Fruit fly (Drosophila melanogaster): ENCODE measurements around the gene CG16964.
A peak's percentile ranks its signal among the peaks of the same experiment; 100 is the strongest.
"Not testable (repeated sequence)": the region's sequence is repeated elsewhere in the genome, so short reads cannot be mapped to it uniquely, and the experiment has no call there.

CG16964 gene

DNA sequence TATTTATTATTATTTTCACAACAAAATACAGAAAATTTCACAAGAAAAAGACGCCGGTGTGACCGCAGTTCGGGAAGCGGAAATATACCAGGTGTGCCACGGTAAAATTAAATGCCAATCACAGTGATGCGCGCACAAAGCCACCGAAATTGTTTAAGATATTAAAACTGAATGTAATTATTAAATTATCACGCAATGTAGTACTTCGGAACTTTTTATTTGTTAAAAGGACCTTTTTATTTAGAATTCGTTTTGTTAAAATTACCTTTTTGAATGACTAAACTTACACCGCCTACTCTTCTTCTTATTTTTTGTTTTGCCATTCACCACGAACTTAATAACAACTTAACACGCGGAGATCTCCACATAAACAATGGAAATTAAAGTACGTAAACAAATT, 40.2 kb downstream of the CG16964 start, which contains the start of the genes CG6686 and CG34163:
CG6686 (minus strand) TSS at position 95 of the 400 bp plus-strand sequence.
CG34163 (plus strand) TSS at position 326 of the 400 bp plus-strand sequence.
- TF ChIP-seq HLH106 (tag; optimal IDR thresholded peaks at IDR 0.05): peak; percentile 47
- peak; percentile 45 for TF ChIP-seq psq (GFP tag; optimal IDR thresholded peaks at IDR 0.05)
- TF ChIP-seq Jra (GFP tag; optimal IDR thresholded peaks at IDR 0.05): no peak
- TF ChIP-seq OdsH (GFP tag; optimal IDR thresholded peaks at IDR 0.05): peak; percentile 50
- TF ChIP-seq Myc (optimal IDR thresholded peaks at IDR 0.05): peak; percentile 77
- TF ChIP-seq Vsx2 (GFP tag; optimal IDR thresholded peaks at IDR 0.05; ENCODE audit: partially characterized antibody): no peak
- no peak for TF ChIP-seq sage (GFP tag; optimal IDR thresholded peaks at IDR 0.05)
- no peak for TF ChIP-seq h (GFP tag; optimal IDR thresholded peaks at IDR 0.05)
- TF ChIP-seq GATAd (GFP tag; optimal IDR thresholded peaks at IDR 0.05): peak; percentile 19
- no peak for TF ChIP-seq Rel (GFP tag; optimal IDR thresholded peaks at IDR 0.05)
- TF ChIP-seq Rel (tag; optimal IDR thresholded peaks at IDR 0.05): peak; percentile 15
- peak; percentile 59 for TF ChIP-seq ey (GFP tag; optimal IDR thresholded peaks at IDR 0.05)
- TF ChIP-seq CG9705 (GFP tag; optimal IDR thresholded peaks at IDR 0.05): no peak

DNA sequence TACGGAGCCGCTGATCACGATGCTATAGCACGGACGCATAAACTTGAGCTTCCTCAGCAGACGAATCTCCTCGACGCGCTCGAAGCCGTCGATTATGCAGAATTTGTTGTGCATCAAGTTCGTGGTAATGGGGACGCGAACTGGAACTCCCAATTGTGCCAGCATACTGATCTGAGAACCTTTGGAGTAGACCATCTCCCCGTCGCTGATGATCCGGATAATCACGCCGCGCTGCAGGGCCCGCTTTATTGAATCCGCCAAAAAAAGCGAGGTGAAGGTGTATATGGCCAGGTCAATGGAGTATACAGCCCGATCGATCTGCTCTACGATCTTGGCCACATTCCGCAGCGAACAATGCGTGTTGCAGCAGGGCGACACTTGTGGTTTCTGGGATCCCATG, 41.5 kb downstream of the CG16964 start:
- TF ChIP-seq rgr (GFP tag; optimal IDR thresholded peaks at IDR 0.05): no peak

DNA sequence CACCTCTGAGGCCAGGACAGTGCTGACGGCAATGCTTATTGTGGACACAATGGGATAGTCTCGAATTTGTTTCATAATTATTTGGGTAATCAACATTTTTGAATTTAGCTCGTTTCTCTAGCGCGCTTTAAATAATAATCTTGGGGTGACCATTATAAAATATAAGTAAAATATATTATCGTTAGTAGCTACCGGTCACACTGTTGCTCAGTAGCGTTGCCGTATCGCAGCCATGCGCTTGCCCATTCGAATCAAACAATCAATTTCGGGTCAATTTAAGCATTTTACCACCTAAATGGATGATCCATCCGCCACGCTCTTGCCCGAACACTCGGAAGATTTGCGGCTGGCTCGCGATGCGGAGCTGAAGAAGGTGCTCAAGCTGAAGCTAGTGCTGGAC, 42.0 kb downstream of the CG16964 start, which contains the start of the genes zuc and dgt2:
zuc (minus strand) TSS at position 154 of the 400 bp plus-strand sequence.
dgt2 (plus strand) TSS at position 208 of the 400 bp plus-strand sequence.
- no peak for TF ChIP-seq sv (GFP tag; optimal IDR thresholded peaks at IDR 0.05)
- TF ChIP-seq woc (GFP tag; optimal IDR thresholded peaks at IDR 0.05): no peak

DNA sequence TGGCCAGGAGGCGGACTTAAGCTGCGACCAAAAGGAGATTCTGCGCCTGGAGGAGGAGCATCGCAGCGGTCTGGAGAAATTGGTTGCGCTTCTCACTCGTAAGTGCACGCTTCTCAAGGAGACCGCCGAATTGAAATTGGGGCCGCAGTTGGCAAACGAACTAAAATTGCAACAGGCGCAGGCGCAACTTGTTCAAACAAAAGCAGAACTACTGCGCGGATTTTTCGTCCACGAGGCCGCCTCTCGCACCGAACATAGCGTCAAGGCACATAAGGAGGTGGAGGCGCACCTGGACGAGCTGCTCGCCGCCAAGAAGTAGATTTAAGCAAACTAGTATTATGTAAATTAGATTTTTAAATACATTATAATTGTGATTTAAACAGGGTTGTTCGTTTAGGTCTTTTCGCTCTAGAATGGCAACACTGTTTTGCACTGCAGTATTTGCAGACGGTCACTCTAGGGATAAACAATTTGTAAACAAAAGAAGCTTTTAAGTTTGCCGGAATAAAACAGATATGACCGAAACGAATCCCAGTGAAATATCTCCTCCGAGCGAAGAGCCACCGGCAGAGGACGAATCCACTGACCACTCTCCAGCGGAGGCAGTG, 42.8 kb downstream of the CG16964 start, which contains the start of gene escl:
escl (plus strand) TSS at position 470 of the 608 bp plus-strand sequence.
- TF ChIP-seq Jra (GFP tag; optimal IDR thresholded peaks at IDR 0.05): no peak
- TF ChIP-seq Myc (optimal IDR thresholded peaks at IDR 0.05): peak; percentile 10

DNA sequence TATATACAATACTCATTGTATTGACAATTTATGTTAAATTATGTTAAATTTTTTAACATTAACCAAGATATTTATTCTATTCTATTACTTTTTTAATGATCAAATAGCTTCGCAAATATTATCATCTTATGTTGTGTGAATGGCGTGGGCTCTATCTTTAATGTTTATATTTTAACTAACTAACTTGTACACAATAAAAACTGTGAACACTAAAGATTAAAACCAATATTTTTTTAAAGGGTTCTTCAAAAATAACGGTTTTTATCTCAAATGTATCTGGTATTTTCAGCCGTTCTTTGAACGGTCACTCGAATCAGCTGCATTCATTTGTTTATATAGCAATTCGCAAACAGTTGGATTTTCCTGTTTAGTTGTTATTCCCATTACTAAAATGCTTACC, 44.9 kb downstream of the CG16964 start, which contains the start of gene Ada1-2:
Ada1-2 (plus strand) TSS at position 301 of the 400 bp plus-strand sequence.
- not testable (repeated sequence) for TF ChIP-seq Dif (GFP tag; optimal IDR thresholded peaks at IDR 0.05; ENCODE audit: partially characterized antibody); foxo (GFP tag; optimal IDR thresholded peaks at IDR 0.05); dl (GFP tag; optimal IDR thresholded peaks at IDR 0.05; ENCODE audit: insufficient read depth in 1 of 2, partially characterized antibody in 2 of 2)

DNA sequence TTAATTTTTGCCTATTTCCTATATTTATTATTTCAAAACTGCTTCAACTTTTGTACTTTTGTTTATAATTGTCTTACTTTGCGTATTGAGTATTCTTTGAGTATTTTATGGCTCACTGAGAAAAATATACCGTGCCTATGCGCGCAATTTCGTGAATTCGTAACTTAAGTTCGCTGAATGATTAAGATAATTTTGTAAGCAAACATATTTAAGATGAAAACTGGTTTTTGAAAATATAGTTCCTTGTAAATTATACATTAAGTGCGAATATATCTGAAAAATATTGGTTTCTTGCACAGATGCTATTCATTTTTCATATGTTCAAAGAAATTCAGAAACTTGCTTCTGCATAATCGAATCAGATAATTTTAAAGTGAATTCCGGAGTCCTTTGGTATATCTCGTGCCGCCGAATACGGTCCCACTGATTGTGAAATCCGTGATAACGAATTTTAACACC, 47.6 kb downstream of the CG16964 start, which contains the start of the genes CG18789 and Qtzl:
CG18789 (minus strand) TSS at position 101 of the 459 bp plus-strand sequence.
Qtzl (plus strand) TSS at position 409 of the 459 bp plus-strand sequence.
- TF ChIP-seq dsf (GFP tag; optimal IDR thresholded peaks at IDR 0.05; ENCODE audit: borderline replicate concordance); psq (GFP tag; optimal IDR thresholded peaks at IDR 0.05); Hr78 (GFP tag; optimal IDR thresholded peaks at IDR 0.05): not testable (repeated sequence)

DNA sequence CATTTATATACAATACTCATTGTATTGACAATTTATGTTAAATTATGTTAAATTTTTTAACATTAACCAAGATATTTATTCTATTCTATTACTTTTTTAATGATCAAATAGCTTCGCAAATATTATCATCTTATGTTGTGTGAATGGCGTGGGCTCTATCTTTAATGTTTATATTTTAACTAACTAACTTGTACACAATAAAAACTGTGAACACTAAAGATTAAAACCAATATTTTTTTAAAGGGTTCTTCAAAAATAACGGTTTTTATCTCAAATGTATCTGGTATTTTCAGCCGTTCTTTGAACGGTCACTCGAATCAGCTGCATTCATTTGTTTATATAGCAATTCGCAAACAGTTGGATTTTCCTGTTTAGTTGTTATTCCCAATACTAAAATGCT, 48.8 kb downstream of the CG16964 start, which contains the start of gene Ada1-1:
Ada1-1 (plus strand) TSS at position 301 of the 400 bp plus-strand sequence.
- not testable (repeated sequence) for TF ChIP-seq CG32264, sv, N (GFP tag; optimal IDR thresholded peaks at IDR 0.05)
